Fruit fly (Drosophila melanogaster): ENCODE data around the gene hd.

- no peak for TF ChIP-seq ovo (GFP tag; optimal IDR thresholded peaks at IDR 0.05)
- no peak for TF ChIP-seq CG1620 (GFP tag; optimal IDR thresholded peaks at IDR 0.05)
- TF ChIP-seq kay (GFP tag; ENCODE audit: borderline replicate concordance): no peak
- no peak for TF ChIP-seq Clk (GFP tag; optimal IDR thresholded peaks at IDR 0.05)
Observed at dm6 chr3R:5387564-5387963, 12.8 kb upstream of the hd start, which contains the start of gene CG14668.

Measured in whole organism, adult.